Fruit fly (Drosophila melanogaster) whole organism, pupa: ENCODE results near the gene CG13288.

Source experiments
- CG10348 ChIP-seq: fragments of 200-800 bp; sonication (Bioruptor generic); IDR thresholded peaks from 2 replicates; pipeline ENCODE4 v1.3.6; 2022; ENCODE audit warnings: missing biosample characterization, missing genetic modification characterization
- CG12605 ChIP-seq: fragments of 200-800 bp; sonication (Bioruptor generic); IDR thresholded peaks from 2 replicates; pipeline ENCODE4 v1.3.6; 2022; ENCODE audit warnings: missing biosample characterization, missing genetic modification characterization
- CG13204 ChIP-seq: fragments of 200-800 bp; sonication (Bioruptor generic); optimal IDR thresholded peaks from 2 replicates; lab custom pipeline; 2018; ENCODE audit warnings: missing biosample characterization, mild to moderate bottlenecking, missing genetic modification characterization, moderate library complexity
- CG14655 ChIP-seq: fragments of 200-800 bp; sonication (Bioruptor generic); optimal IDR thresholded peaks from 3 replicates; lab custom pipeline; 2017; ENCODE audit warnings: mild to moderate bottlenecking, missing biosample characterization, missing genetic modification reagents, missing genetic modification characterization
- CG15710 ChIP-seq: fragments of 200-800 bp; sonication (Bioruptor generic); optimal IDR thresholded peaks from 2 replicates; lab custom pipeline; 2018; ENCODE audit warnings: missing biosample characterization, mild to moderate bottlenecking, missing genetic modification characterization, moderate library complexity
- CG17806 ChIP-seq: fragments of 200-800 bp; sonication (Bioruptor generic); optimal IDR thresholded peaks from 2 replicates; lab custom pipeline; 2018; ENCODE audit warnings: missing biosample characterization, mild to moderate bottlenecking, missing genetic modification characterization, moderate library complexity
- CG32121 ChIP-seq: fragments of 200-800 bp; sonication (Bioruptor generic); IDR thresholded peaks from 2 replicates; pipeline ENCODE4 v1.3.6; 2022; ENCODE audit warnings: missing biosample characterization, missing genetic modification characterization
- CG34367 ChIP-seq: fragments of 200-800 bp; sonication (Bioruptor generic); optimal IDR thresholded peaks from 2 replicates; lab custom pipeline; 2018; ENCODE audit warnings: missing biosample characterization, mild to moderate bottlenecking, missing genetic modification characterization
- CG4496 ChIP-seq: fragments of 200-800 bp; sonication (Bioruptor generic); IDR thresholded peaks from 3 replicates; pipeline ENCODE4 v1.3.6; 2022; ENCODE audit warnings: missing biosample characterization, missing genetic modification characterization
- CG8159 ChIP-seq: fragments of 200-800 bp; sonication (Bioruptor generic); optimal IDR thresholded peaks from 3 replicates; lab custom pipeline; 2018; ENCODE audit warnings: missing biosample characterization, mild to moderate bottlenecking, missing genetic modification characterization, moderate library complexity
- CG8301 ChIP-seq: fragments of 200-800 bp; sonication (Bioruptor generic); optimal IDR thresholded peaks from 2 replicates; lab custom pipeline; 2018; ENCODE audit warnings: missing biosample characterization, mild to moderate bottlenecking, missing genetic modification characterization
- CG9948 ChIP-seq: fragments of 200-800 bp; sonication (Bioruptor generic); optimal IDR thresholded peaks from 2 replicates; lab custom pipeline; 2018; ENCODE audit warnings: missing biosample characterization, mild to moderate bottlenecking, missing genetic modification characterization, moderate library complexity
- D1 ChIP-seq: fragments of 200-800 bp; sonication (Bioruptor generic); optimal IDR thresholded peaks from 2 replicates; lab custom pipeline; 2018; ENCODE audit warnings: missing biosample characterization, mild to moderate bottlenecking, missing genetic modification characterization, moderate library complexity
- EcR ChIP-seq: fragments of 200-800 bp; sonication (Bioruptor generic); optimal IDR thresholded peaks from 3 replicates; lab custom pipeline; 2019; ENCODE audit warnings: missing biosample characterization, missing genetic modification characterization, mild to moderate bottlenecking, moderate library complexity, missing genetic modification reagents
- Ets98B ChIP-seq: fragments of 200-800 bp; sonication (Bioruptor generic); IDR thresholded peaks from 2 replicates; pipeline ENCODE4 v1.3.6; 2022; ENCODE audit warnings: missing biosample characterization, missing genetic modification characterization
- Pif1A ChIP-seq: fragments of 200-800 bp; sonication (Bioruptor generic); optimal IDR thresholded peaks from 3 replicates; lab custom pipeline; 2016; ENCODE audit warnings: missing biosample characterization, missing genetic modification characterization
- Pif1B ChIP-seq: fragments of 200-800 bp; sonication (Bioruptor generic); optimal IDR thresholded peaks from 3 replicates; lab custom pipeline; 2016; ENCODE audit warnings: missing biosample characterization, missing genetic modification characterization
- Snoo ChIP-seq: fragments of 200-800 bp; sonication (Bioruptor generic); optimal IDR thresholded peaks from 3 replicates; lab custom pipeline; 2017; ENCODE audit warnings: missing biosample characterization, mild to moderate bottlenecking, missing genetic modification characterization, inconsistent platforms
- fd96Ca ChIP-seq: fragments of 200-800 bp; sonication (Bioruptor generic); IDR thresholded peaks from 3 replicates; pipeline ENCODE4 v1.3.6; 2022; ENCODE audit warnings: missing biosample characterization, missing genetic modification characterization
- gl ChIP-seq: fragments of 200-800 bp; sonication (Bioruptor generic); optimal IDR thresholded peaks from 2 replicates; lab custom pipeline; 2018; ENCODE audit warnings: missing biosample characterization, mild to moderate bottlenecking, missing genetic modification characterization
- rn ChIP-seq: fragments of 200-800 bp; sonication (Bioruptor generic); IDR thresholded peaks from 2 replicates; pipeline ENCODE4 v1.3.6; 2022; ENCODE audit warnings: missing biosample characterization, missing genetic modification characterization

Gene CG13288

DNA sequence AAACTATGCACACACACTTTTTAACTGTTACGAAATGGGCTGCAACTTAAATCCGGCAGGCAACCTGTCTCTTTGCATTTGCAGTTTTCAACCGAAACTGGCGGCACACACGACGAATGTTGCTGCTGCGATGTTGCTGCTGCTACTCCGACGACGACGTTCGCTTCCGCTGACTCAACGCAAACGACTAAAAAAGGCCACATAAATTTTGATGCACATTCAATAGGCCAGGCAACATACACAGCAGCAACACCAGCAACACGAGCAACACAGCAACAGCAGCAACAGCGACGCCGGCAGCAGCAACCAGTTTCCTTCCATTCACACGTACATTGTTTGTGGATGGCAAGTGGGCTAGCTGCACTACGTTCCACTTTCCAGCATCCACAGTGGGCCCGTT lies 43.3 kb downstream of the CG13288 start, which contains the start of gene Egfrap:
Gene Egfrap (minus strand): TSS at position 192 of the 400 bp plus-strand sequence.
- TF ChIP-seq rn (no peak), fd96Ca (no peak), CG17806 (tag; lab: Kevin White, UChicago) (no peak), CG13204 (GFP tag; lab: Kevin White, UChicago) (peak; percentile 36), CG9948 (tag; lab: Kevin White, UChicago) (no peak), Ets98B (GFP tag; lab: Robert Waterston, UW) (peak; percentile 51; the same call in 1 of the 2 replicates), CG4496 (GFP tag; lab: Robert Waterston, UW) (peak; percentile 50; the same call in 1 of the 3 replicates), CG14655 (GFP tag; lab: Kevin White, UChicago) (no peak), Pif1B (GFP tag; lab: Kevin White, UChicago) (no peak), EcR (GFP tag; lab: Kevin White, UChicago) (peak; percentile 14), CG8159 (tag; lab: Kevin White, UChicago) (no peak), CG8301 (tag; lab: Kevin White, UChicago) (no peak)
- TF ChIP-seq, all 21 proteins: peak for 4

DNA sequence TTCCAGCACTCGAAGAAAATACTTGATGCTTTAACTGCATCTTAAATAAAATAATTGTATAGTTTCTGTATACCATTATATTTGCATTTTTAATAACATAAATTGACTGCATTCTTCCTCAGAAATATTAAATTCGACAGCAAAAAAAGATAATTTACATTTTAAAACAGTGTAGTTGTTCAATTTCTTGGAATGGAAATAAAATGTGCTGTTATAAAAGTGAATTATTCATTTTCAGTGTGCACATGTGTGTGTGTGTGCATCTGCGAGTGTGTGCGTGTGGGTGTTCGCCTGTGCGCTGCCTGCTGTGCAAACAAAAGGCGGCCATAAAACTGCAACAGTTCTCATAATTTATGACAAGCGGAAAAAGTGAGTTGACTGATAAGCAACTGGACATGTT lies 45.0 kb downstream of the CG13288 start:
- TF ChIP-seq CG15710 (peak; percentile 12), Snoo (tag; lab: Kevin White, UChicago) (peak; percentile 5), CG17806 (tag; lab: Kevin White, UChicago) (peak; percentile 47), CG13204 (GFP tag; lab: Kevin White, UChicago) (no peak), fd96Ca (no peak), CG8159 (tag; lab: Kevin White, UChicago) (peak; percentile 67), CG4496 (GFP tag; lab: Robert Waterston, UW) (no peak), CG14655 (GFP tag; lab: Kevin White, UChicago) (peak; percentile 78), CG32121 (GFP tag; lab: Robert Waterston, UW) (no peak), D1 (tag; lab: Kevin White, UChicago) (no peak), CG9948 (tag; lab: Kevin White, UChicago) (peak; percentile 58), CG8301 (tag; lab: Kevin White, UChicago) (peak; percentile 74), CG12605 (peak; percentile 20; the same call in 1 of the 2 replicates), Pif1B (GFP tag; lab: Kevin White, UChicago) (peak; percentile 13), Ets98B (GFP tag; lab: Robert Waterston, UW) (no peak), CG34367 (tag; lab: Kevin White, UChicago) (no peak), Pif1A (GFP tag; lab: Kevin White, UChicago) (no peak), gl (tag; lab: Kevin White, UChicago) (no peak), CG10348 (no peak), rn (no peak), EcR (GFP tag; lab: Kevin White, UChicago) (no peak)

DNA sequence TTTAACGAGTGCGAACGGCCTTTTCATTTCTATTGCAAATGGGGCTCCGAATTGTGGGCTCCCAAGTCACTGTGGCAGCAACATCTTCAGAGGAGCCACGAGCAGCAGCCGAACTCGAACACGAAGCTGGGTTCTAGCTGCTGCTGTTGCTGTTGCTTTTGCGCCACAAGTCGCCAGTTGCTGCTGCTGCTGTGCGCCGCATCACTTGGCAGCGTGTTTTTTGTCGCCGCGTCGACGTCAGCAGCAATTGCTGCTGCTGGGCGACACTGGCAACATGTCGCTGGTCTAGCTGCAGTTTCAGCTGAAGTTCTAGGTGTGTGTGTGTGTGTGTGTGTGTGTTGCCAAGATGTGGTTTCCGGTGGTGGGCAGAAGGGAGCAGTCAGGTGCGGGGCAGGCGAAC lies 45.4 kb downstream of the CG13288 start:
- no peak for TF ChIP-seq CG8301 (tag; lab: Kevin White, UChicago)
- TF ChIP-seq rn = no peak
- no peak for TF ChIP-seq CG32121 (GFP tag; lab: Robert Waterston, UW)
- no peak for TF ChIP-seq CG17806 (tag; lab: Kevin White, UChicago)
- TF ChIP-seq Pif1A (GFP tag; lab: Kevin White, UChicago) = no peak
- TF ChIP-seq CG34367 (tag; lab: Kevin White, UChicago) = no peak
- TF ChIP-seq CG15710 = no peak
- TF ChIP-seq D1 (tag; lab: Kevin White, UChicago) = no peak
- TF ChIP-seq Snoo (tag; lab: Kevin White, UChicago) = no peak
- 0 out of 3 replicates have a peak, but pooled peaks have one; percentile 31 for TF ChIP-seq fd96Ca
- peak; percentile 23 for TF ChIP-seq EcR (GFP tag; lab: Kevin White, UChicago)
- TF ChIP-seq CG8159 (tag; lab: Kevin White, UChicago) = no peak
- TF ChIP-seq CG12605 = peak; percentile 41; the same call in 1 of the 2 replicates
- TF ChIP-seq CG9948 (tag; lab: Kevin White, UChicago) = no peak
- peak; percentile 20; the same call in 1 of the 2 replicates for TF ChIP-seq Ets98B (GFP tag; lab: Robert Waterston, UW)
- TF ChIP-seq CG4496 (GFP tag; lab: Robert Waterston, UW) = no peak
- no peak for TF ChIP-seq CG10348
- no peak for TF ChIP-seq CG14655 (GFP tag; lab: Kevin White, UChicago)
- no peak for TF ChIP-seq gl (tag; lab: Kevin White, UChicago)
- TF ChIP-seq CG13204 (GFP tag; lab: Kevin White, UChicago) = peak; percentile 56
- no peak for TF ChIP-seq Pif1B (GFP tag; lab: Kevin White, UChicago)

DNA sequence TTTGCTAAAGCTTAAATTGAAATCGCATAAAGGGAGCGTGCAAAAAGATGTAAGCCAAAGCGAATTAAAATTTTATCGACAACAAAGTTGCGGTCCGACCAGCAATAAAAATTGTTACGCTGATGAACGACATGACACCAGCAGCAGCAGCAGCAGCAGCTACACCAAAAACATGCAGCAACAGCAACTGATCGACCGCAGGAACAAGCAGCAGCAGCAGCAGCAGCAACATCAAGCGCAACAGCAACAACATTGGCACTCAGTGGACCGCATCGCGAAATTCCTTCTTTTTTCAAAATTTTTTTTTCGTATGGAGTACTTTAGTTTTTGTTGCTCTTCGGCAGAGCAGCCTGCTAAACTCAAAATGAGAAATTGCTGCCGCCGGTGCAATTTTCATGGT lies 47.8 kb downstream of the CG13288 start:
- TF ChIP-seq CG13204 (GFP tag; lab: Kevin White, UChicago) (peak; percentile 49), CG34367 (tag; lab: Kevin White, UChicago) (no peak)

DNA sequence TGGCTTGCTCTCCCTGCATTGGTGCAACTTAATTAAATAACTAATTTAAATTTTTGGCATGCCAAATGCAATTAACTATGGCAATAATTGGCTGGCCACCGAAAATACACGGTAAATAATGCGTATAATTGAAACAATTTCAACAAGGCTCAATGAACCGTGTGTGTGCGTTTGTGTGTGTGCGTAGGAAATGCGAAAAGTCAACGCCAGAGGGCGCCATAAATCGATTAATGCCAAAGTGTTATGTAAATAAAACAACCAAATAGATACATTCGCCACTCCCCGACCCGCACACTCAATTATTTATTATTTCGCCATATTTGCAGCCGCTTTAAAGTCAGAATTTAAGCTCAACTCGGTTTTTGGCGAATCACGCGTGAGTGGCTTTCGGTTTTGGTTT lies 50.0 kb downstream of the CG13288 start:
- no peak for TF ChIP-seq CG8159 (tag; lab: Kevin White, UChicago)
- no peak for TF ChIP-seq CG14655 (GFP tag; lab: Kevin White, UChicago)
- no peak for TF ChIP-seq Pif1B (GFP tag; lab: Kevin White, UChicago)
- no peak for TF ChIP-seq EcR (GFP tag; lab: Kevin White, UChicago)
- TF ChIP-seq CG12605 = no peak
- TF ChIP-seq CG15710 = no peak
- no peak for TF ChIP-seq fd96Ca
- TF ChIP-seq Snoo (tag; lab: Kevin White, UChicago) = no peak
- no peak for TF ChIP-seq rn
- TF ChIP-seq Pif1A (GFP tag; lab: Kevin White, UChicago) = no peak
- no peak for TF ChIP-seq CG8301 (tag; lab: Kevin White, UChicago)
- TF ChIP-seq CG10348 = no peak
- TF ChIP-seq CG9948 (tag; lab: Kevin White, UChicago) = no peak

DNA sequence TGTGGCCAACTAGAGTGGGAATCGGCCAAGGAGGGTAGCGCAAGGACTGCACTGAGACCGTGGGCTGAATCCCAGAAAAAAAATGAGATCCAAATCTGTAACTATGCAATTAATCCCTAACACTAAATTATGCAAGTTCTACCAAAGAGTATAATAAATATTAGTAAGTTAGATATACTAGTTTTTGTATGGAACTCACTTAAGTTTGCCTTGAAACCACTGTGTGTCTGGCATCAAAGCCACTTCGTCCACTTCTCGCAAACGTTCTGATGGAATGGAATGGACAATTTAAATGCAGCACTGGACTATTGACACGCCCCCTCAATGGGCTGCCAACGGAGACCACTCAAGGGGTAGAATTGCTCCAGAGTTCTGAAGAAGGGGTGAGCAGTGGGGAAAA lies 50.9 kb downstream of the CG13288 start:
- TF ChIP-seq Pif1A (GFP tag; lab: Kevin White, UChicago) (no peak), CG14655 (GFP tag; lab: Kevin White, UChicago) (peak; percentile 41), CG8301 (tag; lab: Kevin White, UChicago) (peak; percentile 19), CG17806 (tag; lab: Kevin White, UChicago) (peak; percentile 35), Snoo (tag; lab: Kevin White, UChicago) (no peak), CG15710 (peak; percentile 13), CG8159 (tag; lab: Kevin White, UChicago) (peak; percentile 5)
